Worm (Caenorhabditis elegans): ENCODE data around the gene B0348.2.

DNA sequence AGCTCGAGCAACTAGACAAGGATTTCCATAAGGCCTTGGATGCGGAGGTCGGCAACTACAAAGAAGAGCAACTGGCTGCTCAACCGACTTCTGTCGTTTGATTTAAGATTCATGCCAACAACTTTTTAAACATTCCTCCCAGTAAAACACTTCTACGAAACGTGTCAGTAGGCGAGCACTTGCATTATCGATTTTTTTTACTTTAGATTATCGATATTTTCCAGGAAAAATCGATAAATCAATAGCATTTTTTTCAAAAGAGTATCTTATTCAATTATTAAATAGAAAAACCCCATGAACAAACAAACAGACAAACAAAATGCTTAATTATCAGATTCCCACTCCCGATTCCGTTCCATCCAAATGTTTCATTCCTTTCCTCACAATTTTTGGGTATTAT lies 2.0 kb upstream of the B0348.2 start:
- TF ChIP-seq nhr-77 (tag; optimal IDR thresholded peaks at IDR 0.05), result no peak
- TF ChIP-seq ceh-9 (tag; optimal IDR thresholded peaks at IDR 0.05), result no peak
- no peak for TF ChIP-seq mdl-1 (tag; optimal IDR thresholded peaks at IDR 0.05)
- no peak for TF ChIP-seq ZK546.5 (tag; optimal IDR thresholded peaks at IDR 0.05)
- no peak for TF ChIP-seq pqm-1 (tag; optimal IDR thresholded peaks at IDR 0.05)
- TF ChIP-seq nhr-76 (tag; optimal IDR thresholded peaks at IDR 0.05), result no peak
- no peak for TF ChIP-seq elt-1 (tag; optimal IDR thresholded peaks at IDR 0.05)
- TF ChIP-seq jun-1 (tag; optimal IDR thresholded peaks at IDR 0.05), result no peak

Measured in whole organism, L3 larva.